Worm (Caenorhabditis elegans): Measurements from ENCODE around the gene ZC155.2.

- TF ChIP-seq snpc-4 (tag; optimal IDR thresholded peaks at IDR 0.05) (no peak), nhr-237 (tag; optimal IDR thresholded peaks at IDR 0.05) (no peak), zip-8 (tag; optimal IDR thresholded peaks at IDR 0.05) (no peak)
Observed at ce11 chrIII:5217511-5217910, 1.3 kb upstream of the ZC155.2 start, which contains the start of gene cutl-19.
